Fruit fly (Drosophila melanogaster): Measurements from ENCODE around the gene TrpA1.
A peak's percentile ranks its signal among the peaks of the same experiment; 100 is the strongest.

Gene TrpA1

DNA sequence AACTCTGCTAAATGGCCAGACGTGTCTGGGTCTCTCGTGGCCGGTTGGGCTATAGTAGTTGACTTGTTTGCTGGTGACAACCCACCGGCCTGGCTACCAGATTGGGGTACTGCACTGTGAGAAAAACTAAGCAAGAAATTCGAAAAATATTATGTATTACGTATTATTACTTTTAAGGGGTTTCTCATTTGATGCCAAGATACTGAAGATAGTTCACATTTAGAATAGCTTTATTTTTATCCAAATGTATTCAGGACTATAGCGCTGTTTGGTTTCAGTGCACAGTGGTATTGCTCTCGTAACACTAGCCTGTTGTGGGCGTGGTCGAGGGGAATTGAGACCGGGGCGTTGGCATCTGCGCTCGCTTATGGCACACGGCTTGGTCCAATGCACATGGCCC, 15.7 kb upstream of the TrpA1 start (continued):
- TF ChIP-seq CG31627 (GFP tag; optimal IDR thresholded peaks at IDR 0.05), result peak; percentile 8
- TF ChIP-seq Blimp-1 (GFP tag; optimal IDR thresholded peaks at IDR 0.05), result no peak
- peak; percentile 53 for TF ChIP-seq Hr38 (GFP tag; optimal IDR thresholded peaks at IDR 0.05)
- TF ChIP-seq Sox102F (GFP tag; optimal IDR thresholded peaks at IDR 0.05), result no peak
- peak; percentile 55 for TF ChIP-seq CG16779 (tag; optimal IDR thresholded peaks at IDR 0.05)
- peak; percentile 36 for TF ChIP-seq CG6792 (GFP tag; optimal IDR thresholded peaks at IDR 0.05)
- peak; percentile 79 for TF ChIP-seq Gug (GFP tag; IDR thresholded peaks at IDR 0.05)
- TF ChIP-seq Met (GFP tag; optimal IDR thresholded peaks at IDR 0.05), result peak; percentile 16
- peak; percentile 72 for TF ChIP-seq CG4318 (GFP tag; optimal IDR thresholded peaks at IDR 0.05)
- peak; percentile 77 for TF ChIP-seq CG3919 (GFP tag; optimal IDR thresholded peaks at IDR 0.05)
- TF ChIP-seq svp (GFP tag), result no peak
- peak; percentile 50 for TF ChIP-seq CG3032 (tag; optimal IDR thresholded peaks at IDR 0.05)
- TF ChIP-seq CG8319 (GFP tag; optimal IDR thresholded peaks at IDR 0.05), result no peak

DNA sequence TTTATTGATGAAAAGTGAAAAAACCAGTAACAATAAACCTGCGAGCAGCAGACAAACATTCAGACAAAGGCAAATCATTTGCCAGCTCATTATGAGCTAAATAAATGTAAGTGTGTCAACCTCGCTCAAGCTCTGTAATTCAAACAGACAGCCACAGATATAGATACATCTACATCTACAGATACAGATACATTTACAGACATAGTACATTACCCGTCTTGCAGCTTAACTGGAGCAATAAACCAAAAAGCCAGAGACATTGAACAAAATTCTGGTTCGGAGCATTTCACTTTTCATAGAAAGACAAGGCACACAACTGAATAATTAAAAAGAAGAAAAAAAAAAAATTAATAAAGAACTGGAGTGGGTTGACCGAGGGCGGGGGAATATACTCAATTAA, 14.7 kb upstream of the TrpA1 start:
- TF ChIP-seq CG16779 (tag; optimal IDR thresholded peaks at IDR 0.05), result no peak
- no peak for TF ChIP-seq Gug (GFP tag; IDR thresholded peaks at IDR 0.05)
- TF ChIP-seq dsx (GFP tag; optimal IDR thresholded peaks at IDR 0.05; ENCODE audit: poor library complexity, severe bottlenecking), result no peak
- TF ChIP-seq CG6808 (GFP tag; optimal IDR thresholded peaks at IDR 0.05), result no peak
- no peak for TF ChIP-seq ss (GFP tag; optimal IDR thresholded peaks at IDR 0.05)
- TF ChIP-seq vri (GFP tag; optimal IDR thresholded peaks at IDR 0.05), result no peak
- TF ChIP-seq CG31627 (GFP tag; optimal IDR thresholded peaks at IDR 0.05), result no peak
- no peak for TF ChIP-seq Eip78C (GFP tag)
- TF ChIP-seq CG9139 (GFP tag; optimal IDR thresholded peaks at IDR 0.05), result no peak
- no peak for TF ChIP-seq CG10669 (GFP tag; optimal IDR thresholded peaks at IDR 0.05)
- TF ChIP-seq Met (GFP tag; optimal IDR thresholded peaks at IDR 0.05), result no peak
- TF ChIP-seq topi (GFP tag; optimal IDR thresholded peaks at IDR 0.05), result no peak
- no peak for TF ChIP-seq acj6 (GFP tag; optimal IDR thresholded peaks at IDR 0.05)
- no peak for TF ChIP-seq CG32006 (GFP tag; optimal IDR thresholded peaks at IDR 0.05)
- TF ChIP-seq cyc (GFP tag; optimal IDR thresholded peaks at IDR 0.05), result no peak
- TF ChIP-seq fd85E (GFP tag; optimal IDR thresholded peaks at IDR 0.05), result no peak
- no peak for TF ChIP-seq CG11762 (GFP tag; optimal IDR thresholded peaks at IDR 0.05; ENCODE audit: insufficient read depth)
- no peak for TF ChIP-seq fkh (GFP tag; optimal IDR thresholded peaks at IDR 0.05)
- TF ChIP-seq Sox14 (GFP tag; optimal IDR thresholded peaks at IDR 0.05), result no peak
- TF ChIP-seq CG6792 (GFP tag; optimal IDR thresholded peaks at IDR 0.05), result no peak

DNA sequence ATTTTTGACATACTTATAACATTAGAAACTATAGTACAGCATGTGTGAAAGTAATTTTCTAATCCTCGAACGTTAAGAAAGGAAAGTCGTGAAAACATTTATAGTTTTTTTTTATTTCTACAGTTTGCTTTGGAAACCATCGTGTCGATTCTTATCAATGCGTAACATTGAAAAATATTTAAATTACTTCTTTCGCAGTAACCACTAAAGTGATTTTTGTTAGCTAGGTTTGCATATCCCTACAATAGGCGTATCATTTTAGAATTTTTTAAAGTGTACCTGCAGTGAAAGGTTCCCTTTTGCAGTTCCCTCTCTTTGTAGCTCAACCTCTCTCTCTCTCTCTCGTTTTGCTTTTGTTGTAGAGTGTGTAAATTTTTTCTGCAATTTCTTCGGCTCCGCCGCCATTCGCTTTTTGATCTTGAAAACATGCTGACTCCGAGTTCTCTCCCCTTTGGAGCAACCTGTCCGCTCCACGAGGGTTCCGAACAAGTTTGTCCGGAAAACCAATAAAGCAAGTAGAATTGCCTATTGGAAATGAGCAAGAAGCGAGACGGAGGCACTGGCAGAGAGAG, 8.6 kb upstream of the TrpA1 start:
- TF ChIP-seq CG8632 (GFP tag; optimal IDR thresholded peaks at IDR 0.05) (peak; percentile 68), Sox102F (GFP tag; optimal IDR thresholded peaks at IDR 0.05) (peak; percentile 85), CG3919 (GFP tag; optimal IDR thresholded peaks at IDR 0.05) (peak; percentile 70), net (GFP tag; optimal IDR thresholded peaks at IDR 0.05) (peak; percentile 69), cyc (GFP tag; optimal IDR thresholded peaks at IDR 0.05) (peak; percentile 72), topi (GFP tag; optimal IDR thresholded peaks at IDR 0.05) (peak; percentile 84), ss (GFP tag; optimal IDR thresholded peaks at IDR 0.05) (peak; percentile 34 to 43), svp (GFP tag) (peak; percentile 93), CG10631 (GFP tag; optimal IDR thresholded peaks at IDR 0.05) (peak; percentile 78), CG10669 (GFP tag; optimal IDR thresholded peaks at IDR 0.05) (peak; percentile 58), CG11294 (GFP tag; IDR thresholded peaks at IDR 0.05) (no peak), spab (GFP tag; optimal IDR thresholded peaks at IDR 0.05) (peak; percentile 42), Eip75B (GFP tag; optimal IDR thresholded peaks at IDR 0.05) (peak; percentile 87), fd85E (GFP tag; optimal IDR thresholded peaks at IDR 0.05) (peak; percentile 27), CG31627 (GFP tag; optimal IDR thresholded peaks at IDR 0.05) (peak; percentile 69), salr (GFP tag; optimal IDR thresholded peaks at IDR 0.05) (peak in 1 of 2 experiments; percentile 68), eg (GFP tag; IDR thresholded peaks at IDR 0.05) (0 out of 3 replicates have a peak, but pooled peaks have one; percentile 11), CG16779 (tag; optimal IDR thresholded peaks at IDR 0.05) (peak; percentile 56), CG15336 (GFP tag; IDR thresholded peaks at IDR 0.05) (peak; percentile 57), pdm3 (GFP tag; optimal IDR thresholded peaks at IDR 0.05) (peak; percentile 74), dsx (GFP tag; optimal IDR thresholded peaks at IDR 0.05; ENCODE audit: poor library complexity, severe bottlenecking) (peak; percentile 35), Smox (GFP tag; optimal IDR thresholded peaks at IDR 0.05) (peak; percentile 85), vri (GFP tag; optimal IDR thresholded peaks at IDR 0.05) (peak; percentile 26), fkh (GFP tag; optimal IDR thresholded peaks at IDR 0.05) (no peak), Hr38 (GFP tag; optimal IDR thresholded peaks at IDR 0.05) (no peak), Ets21C (GFP tag; optimal IDR thresholded peaks at IDR 0.05) (peak; percentile 73), esn (GFP tag; optimal IDR thresholded peaks at IDR 0.05) (peak; percentile 91), CG6276 (GFP tag; optimal IDR thresholded peaks at IDR 0.05) (peak; percentile 30), Blimp-1 (GFP tag; optimal IDR thresholded peaks at IDR 0.05) (peak; percentile 80), CG6854 (GFP tag; optimal IDR thresholded peaks at IDR 0.05) (peak; percentile 10), CG34406 (GFP tag; optimal IDR thresholded peaks at IDR 0.05) (peak; percentile 63), Sox14 (GFP tag; optimal IDR thresholded peaks at IDR 0.05) (peak; percentile 82)
